Worm (Caenorhabditis elegans) whole organism, late embryonic: Measurements from ENCODE around the gene C50F4.1.

Source experiments
- K02D7.2 ChIP-seq: sonication (generic microtip); optimal IDR thresholded peaks from 2 replicates; lab custom pipeline; 2017; ENCODE audit warnings: mild to moderate bottlenecking, missing genetic modification characterization, missing compliant biosample characterization
- K09A11.1 ChIP-seq: sonication (generic microtip); optimal IDR thresholded peaks from 2 replicates; lab custom pipeline; 2017; ENCODE audit warnings: antibody characterized with exemption, mild to moderate bottlenecking, missing genetic modification characterization, missing compliant biosample characterization; ENCODE audit not compliant: insufficient read depth
- ceh-18 ChIP-seq: sonication (generic microtip); optimal IDR thresholded peaks from 2 replicates; lab custom pipeline; 2016; ENCODE audit warnings: missing genetic modification characterization, missing compliant biosample characterization
- dmd-4 ChIP-seq: sonication (generic microtip); optimal IDR thresholded peaks from 2 replicates; lab custom pipeline; 2016; ENCODE audit warnings: borderline replicate concordance, missing genetic modification characterization, missing compliant biosample characterization
- elt-2 ChIP-seq: sonication (generic microtip); optimal IDR thresholded peaks from 2 replicates; lab custom pipeline; 2016; ENCODE audit warnings: missing genetic modification reagents, missing genetic modification characterization, missing compliant biosample characterization
- ets-4 ChIP-seq: sonication (generic microtip); optimal IDR thresholded peaks from 2 replicates; lab custom pipeline; 2016; ENCODE audit warnings: missing genetic modification characterization, missing compliant biosample characterization
- hlh-15 ChIP-seq: sonication (generic microtip); optimal IDR thresholded peaks from 2 replicates; lab custom pipeline; 2016; ENCODE audit warnings: missing genetic modification characterization, missing compliant biosample characterization
- odd-2 ChIP-seq: sonication (generic microtip); optimal IDR thresholded peaks from 2 replicates; lab custom pipeline; 2017; ENCODE audit warnings: antibody characterized with exemption, mild to moderate bottlenecking, missing genetic modification characterization, missing compliant biosample characterization
- pag-3 ChIP-seq: sonication (generic microtip); optimal IDR thresholded peaks from 2 replicates; lab custom pipeline; 2016; ENCODE audit warnings: missing compliant biosample characterization, missing genetic modification characterization, borderline replicate concordance
- pat-9 ChIP-seq: fragments of 200-800 bp; sonication (Bioruptor generic); optimal IDR thresholded peaks from 2 replicates; lab custom pipeline; 2018; ENCODE audit warnings: mild to moderate bottlenecking, missing genetic modification characterization, moderate library complexity, missing compliant biosample characterization
- sdc-2 ChIP-seq: sonication (generic microtip); optimal IDR thresholded peaks from 2 replicates; lab custom pipeline; 2016; ENCODE audit warnings: missing genotype, missing genetic modification characterization, missing compliant biosample characterization
- tbx-2 ChIP-seq: sonication (generic microtip); optimal IDR thresholded peaks from 2 replicates; lab custom pipeline; 2016; ENCODE audit warnings: missing genetic modification characterization, missing compliant biosample characterization

DNA sequence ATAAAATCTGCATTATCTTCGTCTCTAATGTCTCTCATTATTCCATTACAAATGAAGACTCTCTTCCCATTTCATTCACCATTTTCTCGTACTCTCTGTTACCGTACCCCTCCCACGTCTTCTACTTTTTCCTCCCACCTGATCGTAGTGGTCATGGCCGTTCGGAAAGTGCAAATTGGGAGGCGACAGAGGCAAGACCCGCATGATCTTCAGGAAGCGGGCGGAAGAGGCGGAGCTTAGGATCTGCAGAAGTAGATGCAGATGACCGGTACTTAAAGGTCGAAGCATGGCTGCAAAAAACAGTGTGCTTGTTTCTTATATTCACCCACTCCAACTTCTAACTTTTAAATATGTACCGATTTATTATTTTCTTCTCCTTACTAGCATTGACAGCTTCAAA, 48.7 kb upstream of the C50F4.1 start, which contains the start of gene nas-3:
- no peak for TF ChIP-seq sdc-2 (tag; lab: Kevin White, UChicago)
- TF ChIP-seq K09A11.1 (tag; lab: Kevin White, UChicago) = no peak
- no peak for TF ChIP-seq ceh-18
- no peak for TF ChIP-seq tbx-2
- no peak for TF ChIP-seq dmd-4 (tag; lab: Kevin White, UChicago)
- no peak for TF ChIP-seq pag-3 (tag; lab: Kevin White, UChicago)
- TF ChIP-seq elt-2 (tag; lab: Kevin White, UChicago) = no peak
- TF ChIP-seq ets-4 (tag; lab: Kevin White, UChicago) = no peak
- TF ChIP-seq hlh-15 (tag; lab: Kevin White, UChicago) = no peak
- no peak for TF ChIP-seq odd-2 (tag; lab: Kevin White, UChicago)
- no peak for TF ChIP-seq pat-9
- no peak for TF ChIP-seq K02D7.2 (tag; lab: Kevin White, UChicago)
